Worm (Caenorhabditis elegans): ENCODE results near the gene Y71H2AM.29.

Y71H2AM.29 gene

ce11 chrIII:2804461-2804860, 28.1 kb upstream of the Y71H2AM.29 start (continued):
- TF ChIP-seq zfp-2 (tag; optimal IDR thresholded peaks at IDR 0.05) (no peak), nhr-11 (tag; optimal IDR thresholded peaks at IDR 0.05) (no peak), F37D6.2 (tag; optimal IDR thresholded peaks at IDR 0.05) (no peak), ama-1 (optimal IDR thresholded peaks at IDR 0.05) (no peak), nhr-25 (tag; optimal IDR thresholded peaks at IDR 0.05; ENCODE audit: borderline replicate concordance, insufficient read depth) (no peak), daf-8 (GFP tag; IDR thresholded peaks at IDR 0.05) (no peak), arid-1 (GFP tag; conservative IDR thresholded peaks at IDR 0.05) (no peak)

DNA sequence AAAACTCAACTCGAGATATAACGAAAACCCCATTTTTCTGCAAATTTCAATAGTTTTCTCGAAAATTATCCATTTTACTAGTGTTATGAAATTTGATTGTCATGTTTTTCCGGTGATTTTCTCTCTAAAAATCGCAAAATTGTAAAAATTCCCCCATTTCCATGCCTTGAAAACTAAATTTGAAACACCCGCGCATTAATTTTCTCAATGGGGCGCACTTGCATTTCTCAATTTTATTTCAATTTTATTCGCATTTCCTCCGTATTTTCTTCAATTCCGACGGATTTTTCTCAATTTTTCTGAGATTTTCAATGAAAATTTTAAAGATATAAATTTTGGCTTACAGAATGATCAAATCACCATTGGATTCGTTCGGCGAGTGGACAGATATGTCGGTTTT, 27.5 kb upstream of the Y71H2AM.29 start, which contains the start of gene Y71H2AM.3:
TSS of gene Y71H2AM.3 (plus strand) at position 347 of the 400 bp plus-strand sequence.
- TF ChIP-seq lsy-2 (tag; optimal IDR thresholded peaks at IDR 0.05) = peak in 1 of 2 experiments; percentile 71
- TF ChIP-seq zip-2 (tag; optimal IDR thresholded peaks at IDR 0.05) = no peak
- no peak for TF ChIP-seq attf-4 (tag; optimal IDR thresholded peaks at IDR 0.05)
- TF ChIP-seq nhr-6 (tag; optimal IDR thresholded peaks at IDR 0.05) = peak; percentile 8
- 0 out of 2 replicates have a peak, but pooled peaks have one; percentile 21 for TF ChIP-seq hmg-1.1 (GFP tag; IDR thresholded peaks at IDR 0.05)
- no peak for TF ChIP-seq spr-3 (GFP tag; optimal IDR thresholded peaks at IDR 0.05)
- peak; percentile 14 for TF ChIP-seq rbr-2 (tag; optimal IDR thresholded peaks at IDR 0.05)
- TF ChIP-seq nhr-11 (tag; optimal IDR thresholded peaks at IDR 0.05) = no peak
- no peak for TF ChIP-seq gei-8 (GFP tag; optimal IDR thresholded peaks at IDR 0.05)
- no peak for TF ChIP-seq ZK337.2 (GFP tag; IDR thresholded peaks at IDR 0.05)
- TF ChIP-seq dmd-9 (GFP tag; IDR thresholded peaks at IDR 0.05) = no peak
- TF ChIP-seq aly-2 (tag; optimal IDR thresholded peaks at IDR 0.05) = no peak
- TF ChIP-seq mxl-3 (GFP tag; optimal IDR thresholded peaks at IDR 0.05) = no peak
- no peak for TF ChIP-seq ceh-32 (tag; optimal IDR thresholded peaks at IDR 0.05; ENCODE audit: poor library complexity)
- TF ChIP-seq daf-19 (GFP tag; conservative IDR thresholded peaks at IDR 0.05) = no peak
- no peak for TF ChIP-seq mdt-29 (GFP tag; IDR thresholded peaks at IDR 0.05)
- TF ChIP-seq zfp-3 (GFP tag; conservative IDR thresholded peaks at IDR 0.05) = no peak
- no peak for TF ChIP-seq T26A8.4 (GFP tag; IDR thresholded peaks at IDR 0.05)
- TF ChIP-seq fkh-10 (GFP tag; optimal IDR thresholded peaks at IDR 0.05) = no peak
- TF ChIP-seq lin-38 (GFP tag; IDR thresholded peaks at IDR 0.05) = peak; percentile 95
- TF ChIP-seq F10B5.3 (tag; optimal IDR thresholded peaks at IDR 0.05) = no peak
- TF ChIP-seq dmd-6 (GFP tag; IDR thresholded peaks at IDR 0.05) = no peak
- no peak for TF ChIP-seq php-3 (GFP tag; IDR thresholded peaks at IDR 0.05)
- no peak for TF ChIP-seq daf-8 (GFP tag; IDR thresholded peaks at IDR 0.05)
- TF ChIP-seq egl-43 (GFP tag; IDR thresholded peaks at IDR 0.05) = no peak
- no peak for TF ChIP-seq unc-39 (tag; optimal IDR thresholded peaks at IDR 0.05)
- no peak for TF ChIP-seq ceh-28 (tag; optimal IDR thresholded peaks at IDR 0.05)
- TF ChIP-seq dve-1 (tag; optimal IDR thresholded peaks at IDR 0.05; ENCODE audit: insufficient read depth) = peak; percentile 42
- no peak for TF ChIP-seq nhr-102 (tag; optimal IDR thresholded peaks at IDR 0.05)
- TF ChIP-seq ceh-62 (tag; optimal IDR thresholded peaks at IDR 0.05) = no peak
- no peak for TF ChIP-seq hif-1 (tag; optimal IDR thresholded peaks at IDR 0.05)
- TF ChIP-seq dmd-8 (GFP tag; IDR thresholded peaks at IDR 0.05) = no peak
- peak in 1 of 2 experiments; percentile 45 for TF ChIP-seq unc-62 (GFP tag; optimal IDR thresholded peaks at IDR 0.05 in 1 of 2)
- no peak for TF ChIP-seq unc-62 (tag; optimal IDR thresholded peaks at IDR 0.05)
- TF ChIP-seq ama-1 (optimal IDR thresholded peaks at IDR 0.05) = no peak
- peak; percentile 40 for TF ChIP-seq mes-2 (tag; optimal IDR thresholded peaks at IDR 0.05; ENCODE audit: poor library complexity, severe bottlenecking)
- TF ChIP-seq jun-1 (tag; optimal IDR thresholded peaks at IDR 0.05) = no peak
- no peak for TF ChIP-seq Y48G9A.11 (GFP tag; IDR thresholded peaks at IDR 0.05)
- no peak for TF ChIP-seq lim-7 (GFP tag; IDR thresholded peaks at IDR 0.05)
- no peak for TF ChIP-seq ceh-82 (tag; optimal IDR thresholded peaks at IDR 0.05)
- no peak for TF ChIP-seq vab-7 (GFP tag; IDR thresholded peaks at IDR 0.05)
- no peak for TF ChIP-seq saeg-2 (GFP tag; IDR thresholded peaks at IDR 0.05)
- no peak for TF ChIP-seq daf-16 (GFP tag; optimal IDR thresholded peaks at IDR 0.05)
- no peak for TF ChIP-seq daf-16 (tag; optimal IDR thresholded peaks at IDR 0.05)
- TF ChIP-seq dpl-1 (GFP tag; optimal IDR thresholded peaks at IDR 0.05) = peak; percentile 89
- no peak for TF ChIP-seq lir-3 (tag; optimal IDR thresholded peaks at IDR 0.05)
- TF ChIP-seq nhr-25 (tag; optimal IDR thresholded peaks at IDR 0.05; ENCODE audit: borderline replicate concordance, insufficient read depth) = no peak

Data from whole organism, L4 larva.